Fruit fly (Drosophila melanogaster): ENCODE results near the gene CG9630.

DNA sequence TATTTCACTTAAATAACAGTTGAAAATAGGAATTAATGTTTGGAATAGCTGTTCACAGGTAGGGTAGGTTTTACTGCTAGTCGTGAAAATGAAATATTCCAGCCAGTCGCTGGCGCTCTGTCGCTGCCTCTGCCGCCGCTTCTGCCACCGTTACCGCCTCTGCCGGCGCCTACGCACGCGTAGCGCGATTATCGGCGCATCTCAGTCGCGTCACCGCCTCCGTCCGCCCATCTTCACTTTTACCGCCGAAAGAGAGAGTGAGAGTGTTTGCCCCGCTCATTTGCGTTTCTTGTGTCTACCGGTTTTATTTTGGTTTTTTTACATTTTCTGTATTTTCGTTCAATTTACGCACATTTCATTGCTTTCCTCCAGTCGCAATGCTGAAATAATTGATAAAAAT, 18.2 kb downstream of the CG9630 start:
- TF ChIP-seq EcR (GFP tag; optimal IDR thresholded peaks at IDR 0.05) (no peak), rn (GFP tag; IDR thresholded peaks at IDR 0.05) (no peak), CG8159 (tag; optimal IDR thresholded peaks at IDR 0.05) (no peak), CG12605 (GFP tag; IDR thresholded peaks at IDR 0.05) (no peak), fd96Ca (GFP tag; IDR thresholded peaks at IDR 0.05) (0 out of 3 replicates have a peak, but pooled peaks have one; percentile 18), CG34367 (tag; optimal IDR thresholded peaks at IDR 0.05) (no peak), D1 (tag; optimal IDR thresholded peaks at IDR 0.05) (no peak), Ets98B (GFP tag; IDR thresholded peaks at IDR 0.05) (no peak), CG10348 (GFP tag; IDR thresholded peaks at IDR 0.05) (no peak), CG17806 (tag; optimal IDR thresholded peaks at IDR 0.05) (no peak), CG13204 (GFP tag; optimal IDR thresholded peaks at IDR 0.05) (peak; percentile 90)
